Worm (Caenorhabditis elegans): Measurements from ENCODE around the gene kin-21.

kin-21 gene

ce11 chrIV:9873837-9874236, 41.2 kb downstream of the kin-21 start (continued):
- TF ChIP-seq ceh-82 (tag; optimal IDR thresholded peaks at IDR 0.05): no peak
- peak; percentile 68 for TF ChIP-seq sma-9 (GFP tag; optimal IDR thresholded peaks at IDR 0.05)
- TF ChIP-seq sma-9 (tag; optimal IDR thresholded peaks at IDR 0.05): no peak
- no peak for TF ChIP-seq nhr-11 (tag; optimal IDR thresholded peaks at IDR 0.05)
- peak; percentile 61 for TF ChIP-seq C34F6.9 (tag; optimal IDR thresholded peaks at IDR 0.05)
- TF ChIP-seq ceh-16 (tag; optimal IDR thresholded peaks at IDR 0.05): peak; percentile 61
- no peak for TF ChIP-seq ztf-1 (GFP tag; conservative IDR thresholded peaks at IDR 0.05)
- TF ChIP-seq skn-1 (tag; optimal IDR thresholded peaks at IDR 0.05): no peak
- peak; percentile 11 for TF ChIP-seq gmeb-1 (tag; optimal IDR thresholded peaks at IDR 0.05)
- TF ChIP-seq lin-11 (tag; optimal IDR thresholded peaks at IDR 0.05): no peak
- TF ChIP-seq nhr-12 (tag; optimal IDR thresholded peaks at IDR 0.05): no peak

ce11 chrIV:9875646-9876045, 43.0 kb downstream of the kin-21 start:
- no peak for TF ChIP-seq ama-1 (optimal IDR thresholded peaks at IDR 0.05)
- no peak for TF ChIP-seq elt-3 (tag; optimal IDR thresholded peaks at IDR 0.05)
- no peak for TF ChIP-seq unc-55 (GFP tag; optimal IDR thresholded peaks at IDR 0.05)
- peak; percentile 91 for TF ChIP-seq sma-9 (GFP tag; optimal IDR thresholded peaks at IDR 0.05)
- no peak for TF ChIP-seq sma-9 (tag; optimal IDR thresholded peaks at IDR 0.05)
- TF ChIP-seq lsy-2 (tag; optimal IDR thresholded peaks at IDR 0.05): peak in 1 of 2 experiments; percentile 38
- TF ChIP-seq ceh-82 (tag; optimal IDR thresholded peaks at IDR 0.05): no peak
- peak; percentile 45 for TF ChIP-seq ztf-4 (tag; optimal IDR thresholded peaks at IDR 0.05)
- TF ChIP-seq unc-62 (GFP tag; optimal IDR thresholded peaks at IDR 0.05): no peak
- no peak for TF ChIP-seq lin-11 (tag; optimal IDR thresholded peaks at IDR 0.05)
- TF ChIP-seq nhr-21 (tag; optimal IDR thresholded peaks at IDR 0.05): peak; percentile 75
- no peak for TF ChIP-seq F13H6.1 (tag; optimal IDR thresholded peaks at IDR 0.05)
- TF ChIP-seq aly-2 (tag; optimal IDR thresholded peaks at IDR 0.05): no peak
- TF ChIP-seq gmeb-1 (tag; optimal IDR thresholded peaks at IDR 0.05): peak; percentile 40
- TF ChIP-seq nhr-23 (tag; optimal IDR thresholded peaks at IDR 0.05): no peak
- TF ChIP-seq crh-2 (tag; optimal IDR thresholded peaks at IDR 0.05): peak; percentile 53
- peak; percentile 37 for TF ChIP-seq nhr-129 (tag; optimal IDR thresholded peaks at IDR 0.05)
- TF ChIP-seq snpc-4 (tag; optimal IDR thresholded peaks at IDR 0.05): no peak
- peak; percentile 54 for TF ChIP-seq sma-3 (GFP tag; optimal IDR thresholded peaks at IDR 0.05)
- TF ChIP-seq ztf-1 (GFP tag; conservative IDR thresholded peaks at IDR 0.05): no peak
- peak; percentile 81 for TF ChIP-seq nhr-25 (tag; optimal IDR thresholded peaks at IDR 0.05)
- peak; percentile 95 for TF ChIP-seq fos-1 (tag; optimal IDR thresholded peaks at IDR 0.05)
- no peak for TF ChIP-seq zag-1 (tag; optimal IDR thresholded peaks at IDR 0.05)
- no peak for TF ChIP-seq nhr-10 (tag; optimal IDR thresholded peaks at IDR 0.05)
- TF ChIP-seq egl-27 (tag; optimal IDR thresholded peaks at IDR 0.05): no peak
- no peak for TF ChIP-seq nhr-12 (tag; optimal IDR thresholded peaks at IDR 0.05)
- TF ChIP-seq C34F6.9 (tag; optimal IDR thresholded peaks at IDR 0.05): no peak
- TF ChIP-seq nhr-11 (tag; optimal IDR thresholded peaks at IDR 0.05): no peak
- TF ChIP-seq mdl-1 (tag; optimal IDR thresholded peaks at IDR 0.05): peak in 1 of 2 experiments; percentile 47
- no peak for TF ChIP-seq mab-5 (tag; optimal IDR thresholded peaks at IDR 0.05)
- TF ChIP-seq alr-1 (tag; optimal IDR thresholded peaks at IDR 0.05): no peak
- peak; percentile 79 for TF ChIP-seq blmp-1 (tag; optimal IDR thresholded peaks at IDR 0.05; ENCODE audit: insufficient read depth)

- TF ChIP-seq lin-13 (GFP tag; optimal IDR thresholded peaks at IDR 0.05): no peak
- no peak for TF ChIP-seq nhr-25 (tag; optimal IDR thresholded peaks at IDR 0.05)
- TF ChIP-seq blmp-1 (tag; optimal IDR thresholded peaks at IDR 0.05; ENCODE audit: insufficient read depth): no peak
- no peak for TF ChIP-seq mdl-1 (tag; optimal IDR thresholded peaks at IDR 0.05)
These were observed 46.2 kb downstream of the kin-21 start, which contains the start of gene nhr-4 for ce11 chrIV:9878893-9879379. nhr-4 (plus strand) TSS chrIV:9879329.

DNA sequence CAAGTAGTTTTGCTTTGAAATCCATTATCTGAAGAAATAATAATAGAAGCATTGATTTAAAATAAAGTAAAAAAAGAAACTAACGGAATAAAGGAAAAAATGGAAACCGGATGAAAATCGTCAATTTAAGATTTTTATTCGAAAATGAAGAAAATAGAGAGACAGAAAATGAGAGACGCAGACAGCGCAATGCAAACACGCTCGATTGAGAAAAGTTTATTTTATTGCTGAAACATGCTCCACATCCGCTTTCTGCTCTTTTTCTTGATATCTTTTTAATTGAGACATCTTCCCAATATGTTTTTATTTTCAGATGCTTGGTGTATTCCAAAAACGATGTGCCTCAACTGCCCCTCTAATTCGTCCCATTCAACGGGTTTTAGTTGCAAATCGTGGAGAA, 51.6 kb downstream of the kin-21 start, which contains the start of the genes prp-18 and mccc-1:
Gene prp-18 (minus strand): TSS at position 127 of the 400 bp plus-strand sequence.
Gene mccc-1 (plus strand): TSS at position 314 of the 400 bp plus-strand sequence.
- peak; percentile 82 for TF ChIP-seq unc-55 (GFP tag; optimal IDR thresholded peaks at IDR 0.05)
- TF ChIP-seq nhr-129 (tag; optimal IDR thresholded peaks at IDR 0.05): peak; percentile 51
- TF ChIP-seq ztf-4 (tag; optimal IDR thresholded peaks at IDR 0.05): no peak
- peak; percentile 47 for TF ChIP-seq fos-1 (tag; optimal IDR thresholded peaks at IDR 0.05)
- TF ChIP-seq crh-2 (tag; optimal IDR thresholded peaks at IDR 0.05): peak; percentile 60
- TF ChIP-seq sma-9 (GFP tag; optimal IDR thresholded peaks at IDR 0.05): peak; percentile 23
- no peak for TF ChIP-seq sma-9 (tag; optimal IDR thresholded peaks at IDR 0.05)
- no peak for TF ChIP-seq Y55F3AM.14 (GFP tag; optimal IDR thresholded peaks at IDR 0.05)
- TF ChIP-seq sem-4 (tag; optimal IDR thresholded peaks at IDR 0.05): peak; percentile 11
- no peak for TF ChIP-seq unc-62 (GFP tag; optimal IDR thresholded peaks at IDR 0.05)
- peak; percentile 90 for TF ChIP-seq C34F6.9 (tag; optimal IDR thresholded peaks at IDR 0.05)
- no peak for TF ChIP-seq elt-3 (tag; optimal IDR thresholded peaks at IDR 0.05)
- peak; percentile 21 for TF ChIP-seq gmeb-1 (tag; optimal IDR thresholded peaks at IDR 0.05)
